Worm (Caenorhabditis elegans) whole organism, midembryonic: ENCODE measurements around the gene B0507.5.

Experiments used
- T22C8.4 ChIP-seq: fragments of 200-800 bp; sonication (Bioruptor generic); IDR thresholded peaks from 2 replicates; pipeline ENCODE4 v1.3.6; 2022; ENCODE audit warnings: missing genetic modification characterization, missing compliant biosample characterization
- cog-1 ChIP-seq: sonication (generic microtip); optimal IDR thresholded peaks from 2 replicates; lab custom pipeline; 2016; ENCODE audit warnings: missing genetic modification characterization, missing compliant biosample characterization
- flt-1 ChIP-seq: fragments of 200-800 bp; sonication (Bioruptor generic); IDR thresholded peaks from 2 replicates; pipeline ENCODE4 v1.3.6; 2022; ENCODE audit warnings: missing genetic modification characterization, missing compliant biosample characterization
- klf-2 ChIP-seq: fragments of 200-800 bp; sonication (Bioruptor generic); conservative IDR thresholded peaks from 2 replicates; pipeline ENCODE4 v1.3.6; 2022; ENCODE audit warnings: missing genetic modification reagents, missing genetic modification characterization, missing compliant biosample characterization
- med-1 ChIP-seq: sonication (generic microtip); optimal IDR thresholded peaks from 2 replicates; lab custom pipeline; 2017; ENCODE audit warnings: missing genetic modification characterization, mild to moderate bottlenecking, missing compliant biosample characterization, antibody characterized with exemption, missing genetic modification reagents; ENCODE audit not compliant: insufficient read depth
- ref-1 ChIP-seq: fragments of 200-800 bp; sonication (Bioruptor generic); conservative IDR thresholded peaks from 2 replicates; pipeline ENCODE4 v1.3.6; 2022; ENCODE audit warnings: missing genetic modification reagents, missing genetic modification characterization, missing compliant biosample characterization
- tab-1 ChIP-seq: fragments of 200-800 bp; sonication (Bioruptor generic); IDR thresholded peaks from 2 replicates; pipeline ENCODE4 v1.3.6; 2022; ENCODE audit warnings: missing genetic modification characterization, missing compliant biosample characterization
- ztf-23 ChIP-seq: fragments of 200-800 bp; sonication (Bioruptor generic); IDR thresholded peaks from 2 replicates; pipeline ENCODE4 v1.3.6; 2022; ENCODE audit warnings: missing genetic modification reagents, missing genetic modification characterization, missing compliant biosample characterization
- ztf-29 ChIP-seq: fragments of 200-800 bp; sonication (Bioruptor generic); IDR thresholded peaks from 2 replicates; pipeline ENCODE4 v1.3.6; 2022; ENCODE audit warnings: missing genetic modification reagents, missing genetic modification characterization, missing compliant biosample characterization

ce11 chrV:8795499-8795898 is 42.0 kb downstream of the B0507.5 start:
- no peak for TF ChIP-seq ztf-23 (GFP tag; lab: Robert Waterston, UW)
- no peak for TF ChIP-seq T22C8.4 (GFP tag; lab: Robert Waterston, UW)
- TF ChIP-seq flt-1 (GFP tag; lab: Robert Waterston, UW) = no peak
- no peak for TF ChIP-seq med-1 (GFP tag; lab: Kevin White, UChicago)
- no peak for TF ChIP-seq ref-1 (GFP tag; lab: Robert Waterston, UW)
- no peak for TF ChIP-seq tab-1 (GFP tag; lab: Robert Waterston, UW)
- no peak for TF ChIP-seq cog-1 (tag; lab: Kevin White, UChicago)
- TF ChIP-seq klf-2 = no peak
- no peak for TF ChIP-seq ztf-29 (GFP tag; lab: Robert Waterston, UW)
